Worm (Caenorhabditis elegans) whole organism, L4 larva: Measurements from ENCODE around the gene pat-9.

Experiments used
- ceh-28 ChIP-seq: fragments of 150-350 bp; optimal IDR thresholded peaks from 2 replicates; lab custom pipeline; 2014; ENCODE audit warnings: missing biosample characterization, missing genetic modification reagents, missing genetic modification characterization
- egl-43 ChIP-seq: fragments of 200-800 bp; sonication (Bioruptor generic); IDR thresholded peaks from 2 replicates; pipeline ENCODE4 v1.3.6; 2022; ENCODE audit warnings: missing genetic modification reagents, missing genetic modification characterization, missing compliant biosample characterization
- hmg-1.1 ChIP-seq: fragments of 200-800 bp; sonication (Bioruptor generic); IDR thresholded peaks from 2 replicates; pipeline ENCODE4 v1.3.6; 2022; ENCODE audit warnings: missing genetic modification reagents, missing genetic modification characterization, missing compliant biosample characterization
- lin-39 ChIP-seq: fragments of 150-350 bp; optimal IDR thresholded peaks from 2 replicates; lab custom pipeline; 2014; ENCODE audit warnings: missing biosample characterization, missing genetic modification reagents, missing genetic modification characterization
- pha-4 ChIP-seq, 2 experiments: fragments of 150-350 bp in 1 of 2; fragments of 200-800 bp in 1 of 2; sonication (Bioruptor generic) in 1 of 2; IDR thresholded peaks in 1 of 2; optimal IDR thresholded peaks in 1 of 2; 2 replicates each; pipeline versions ENCODE4 v1.3.6 to Lab custom; 2014 to 2022; ENCODE audit warnings: missing genetic modification characterization in 2 of 2, missing genetic modification reagents in 2 of 2, missing biosample characterization in 1 of 2, missing compliant biosample characterization in 1 of 2
- tag-97 ChIP-seq: fragments of 200-800 bp; sonication (Bioruptor generic); IDR thresholded peaks from 2 replicates; pipeline ENCODE4 v1.3.6; 2022; ENCODE audit warnings: missing genetic modification characterization, missing compliant biosample characterization
- unc-39 ChIP-seq: sonication (generic microtip); optimal IDR thresholded peaks from 2 replicates; lab custom pipeline; 2017; ENCODE audit warnings: missing biosample characterization, missing genetic modification characterization
- zag-1 ChIP-seq: fragments of 150-350 bp; optimal IDR thresholded peaks from 2 replicates; lab custom pipeline; 2014; ENCODE audit warnings: missing biosample characterization, missing genetic modification characterization
- zip-2 ChIP-seq: fragments of 150-350 bp; optimal IDR thresholded peaks from 2 replicates; lab custom pipeline; 2014; ENCODE audit warnings: missing biosample characterization, missing genetic modification characterization

- TF ChIP-seq unc-39 (tag; lab: Kevin White, UChicago) (no peak), ceh-28 (no peak), pha-4 (GFP tag; IDR thresholded peaks at IDR 0.05; lab: Robert Waterston, UW) (no peak), pha-4 (tag; optimal IDR thresholded peaks at IDR 0.05; lab: Kevin White, UChicago) (no peak), tag-97 (GFP tag; lab: Robert Waterston, UW) (no peak), zip-2 (tag; lab: Kevin White, UChicago) (no peak), hmg-1.1 (GFP tag; lab: Robert Waterston, UW) (no peak), egl-43 (no peak), zag-1 (tag; lab: Kevin White, UChicago) (no peak), lin-39 (tag; lab: Kevin White, UChicago) (no peak)
Observed at ce11 chrX:16532513-16532912, 4.2 kb upstream of the pat-9 start.
